Worm (Caenorhabditis elegans) whole organism, L4 larva: ENCODE measurements around the gene Y40B10A.9.

Experiments used
- F10B5.3 ChIP-seq: sonication (generic microtip); optimal IDR thresholded peaks from 2 replicates; lab custom pipeline; 2016; ENCODE audit warnings: mild to moderate bottlenecking, missing genetic modification characterization, missing compliant biosample characterization
- F44E2.7 ChIP-seq: fragments of 200-800 bp; sonication (Bioruptor generic); IDR thresholded peaks from 2 replicates; pipeline ENCODE4 v2.1.2; 2022; ENCODE audit warnings: missing genetic modification characterization, missing compliant biosample characterization
- Y75B8A.6 ChIP-seq: fragments of 200-800 bp; sonication (Bioruptor generic); IDR thresholded peaks from 2 replicates; pipeline ENCODE4 v1.3.6; 2022; ENCODE audit warnings: missing genetic modification reagents, missing genetic modification characterization, missing compliant biosample characterization
- attf-4 ChIP-seq: sonication (generic microtip); optimal IDR thresholded peaks from 3 replicates; lab custom pipeline; 2017; ENCODE audit warnings: missing biosample characterization, missing genetic modification characterization
- ctbp-1 ChIP-seq: fragments of 200-800 bp; sonication (Bioruptor generic); IDR thresholded peaks from 2 replicates; pipeline ENCODE4 v1.3.6; 2022; ENCODE audit warnings: missing genetic modification reagents, missing genetic modification characterization, missing compliant biosample characterization
- daf-12 ChIP-seq: fragments of 150-350 bp; optimal IDR thresholded peaks from 2 replicates; lab custom pipeline; 2014; ENCODE audit warnings: missing biosample characterization, missing genetic modification reagents, missing genetic modification characterization
- daf-16 ChIP-seq, 3 experiments: sonication (generic microtip); optimal IDR thresholded peaks; 2 replicates each; lab custom pipeline; 2016 to 2017; ENCODE audit warnings: missing genetic modification characterization in 3 of 3, missing genetic modification reagents in 3 of 3, mild to moderate bottlenecking in 2 of 3, missing compliant biosample characterization in 2 of 3, missing biosample characterization in 1 of 3, moderate library complexity in 1 of 3
- dmd-6 ChIP-seq: fragments of 200-800 bp; sonication (Bioruptor generic); IDR thresholded peaks from 2 replicates; pipeline ENCODE4 v1.3.6; 2022; ENCODE audit warnings: missing genetic modification reagents, missing genetic modification characterization, missing compliant biosample characterization
- dve-1 ChIP-seq: sonication (generic microtip); optimal IDR thresholded peaks from 2 replicates; lab custom pipeline; 2017; ENCODE audit warnings: antibody characterized with exemption, mild to moderate bottlenecking, missing genetic modification characterization, missing compliant biosample characterization; ENCODE audit not compliant: insufficient read depth
- hif-1 ChIP-seq, 2 experiments: sonication (generic microtip); optimal IDR thresholded peaks; 2 replicates each; lab custom pipeline; 2016 to 2017; ENCODE audit warnings: missing compliant biosample characterization in 2 of 2, missing genetic modification characterization in 2 of 2, missing genetic modification reagents in 2 of 2, missing genotype in 2 of 2, mild to moderate bottlenecking in 1 of 2
- hlh-11 ChIP-seq: fragments of 200-800 bp; sonication (Bioruptor generic); optimal IDR thresholded peaks from 2 replicates; lab custom pipeline; 2018; ENCODE audit warnings: mild to moderate bottlenecking, missing genetic modification characterization, missing compliant biosample characterization
- hlh-30 ChIP-seq: sonication (generic microtip); optimal IDR thresholded peaks from 2 replicates; lab custom pipeline; 2017; ENCODE audit warnings: antibody characterized with exemption, mild to moderate bottlenecking, missing genetic modification characterization, missing compliant biosample characterization; ENCODE audit not compliant: insufficient read depth
- hmg-1.1 ChIP-seq: fragments of 200-800 bp; sonication (Bioruptor generic); IDR thresholded peaks from 2 replicates; pipeline ENCODE4 v1.3.6; 2022; ENCODE audit warnings: missing genetic modification reagents, missing genetic modification characterization, missing compliant biosample characterization
- lin-1 ChIP-seq: fragments of 200-800 bp; sonication (Bioruptor generic); IDR thresholded peaks from 2 replicates; pipeline ENCODE4 v1.3.6; 2022; ENCODE audit warnings: missing genetic modification reagents, missing genetic modification characterization, missing compliant biosample characterization
- lin-38 ChIP-seq: fragments of 200-800 bp; sonication (Bioruptor generic); IDR thresholded peaks from 2 replicates; pipeline ENCODE4 v1.3.6; 2022; ENCODE audit warnings: missing genetic modification reagents, missing genetic modification characterization, missing compliant biosample characterization
- lsy-2 ChIP-seq, 2 experiments: fragments of 150-350 bp in 1 of 2; sonication (generic microtip) in 1 of 2; optimal IDR thresholded peaks; 2 replicates each; lab custom pipeline; 2014 to 2017; ENCODE audit warnings: missing biosample characterization in 2 of 2, missing genetic modification characterization in 2 of 2
- mdt-29 ChIP-seq: fragments of 200-800 bp; sonication (Bioruptor generic); IDR thresholded peaks from 2 replicates; pipeline ENCODE4 v1.3.6; 2022; ENCODE audit warnings: missing genetic modification reagents, missing genetic modification characterization, missing compliant biosample characterization
- mep-1 ChIP-seq: fragments of 150-350 bp; sonication (generic microtip); optimal IDR thresholded peaks from 3 replicates; lab custom pipeline; 2014; ENCODE audit warnings: missing biosample characterization, missing genetic modification characterization
- mes-2 ChIP-seq: sonication (generic microtip); optimal IDR thresholded peaks from 2 replicates; lab custom pipeline; 2016; ENCODE audit warnings: missing genotype, mild to moderate bottlenecking, missing genetic modification characterization, missing compliant biosample characterization; ENCODE audit not compliant: poor library complexity, severe bottlenecking
- nhr-28 ChIP-seq: fragments of 150-350 bp; optimal IDR thresholded peaks from 2 replicates; lab custom pipeline; 2014; ENCODE audit warnings: missing biosample characterization, missing genetic modification characterization
- nhr-76 ChIP-seq: fragments of 150-350 bp; optimal IDR thresholded peaks from 2 replicates; lab custom pipeline; 2014; ENCODE audit warnings: missing biosample characterization, missing genetic modification characterization
- nhr-77 ChIP-seq: fragments of 150-350 bp; optimal IDR thresholded peaks from 2 replicates; lab custom pipeline; 2014; ENCODE audit warnings: missing biosample characterization, missing genetic modification characterization
- pha-4 ChIP-seq, 2 experiments: fragments of 150-350 bp in 1 of 2; fragments of 200-800 bp in 1 of 2; sonication (Bioruptor generic) in 1 of 2; IDR thresholded peaks in 1 of 2; optimal IDR thresholded peaks in 1 of 2; 2 replicates each; pipeline versions ENCODE4 v1.3.6 to Lab custom; 2014 to 2022; ENCODE audit warnings: missing genetic modification characterization in 2 of 2, missing genetic modification reagents in 2 of 2, missing biosample characterization in 1 of 2, missing compliant biosample characterization in 1 of 2
- php-3 ChIP-seq: fragments of 200-800 bp; sonication (Bioruptor generic); IDR thresholded peaks from 2 replicates; pipeline ENCODE4 v1.3.6; 2022; ENCODE audit warnings: missing genetic modification reagents, missing genetic modification characterization, missing compliant biosample characterization
- pqm-1 ChIP-seq: sonication (generic microtip); optimal IDR thresholded peaks from 2 replicates; lab custom pipeline; 2017; ENCODE audit warnings: missing biosample characterization, missing genetic modification characterization
- sdz-12 ChIP-seq: fragments of 200-800 bp; sonication (Bioruptor generic); optimal IDR thresholded peaks from 2 replicates; lab custom pipeline; 2018; ENCODE audit warnings: mild to moderate bottlenecking, missing genetic modification characterization, missing compliant biosample characterization
- set-16 ChIP-seq: fragments of 200-800 bp; sonication (Bioruptor generic); IDR thresholded peaks from 2 replicates; pipeline ENCODE4 v1.3.6; 2022; ENCODE audit warnings: missing genetic modification reagents, missing genetic modification characterization, missing compliant biosample characterization
- skn-1 ChIP-seq: fragments of 150-350 bp; optimal IDR thresholded peaks from 2 replicates; lab custom pipeline; 2014; ENCODE audit warnings: missing biosample characterization, missing genetic modification characterization
- tra-1 ChIP-seq: fragments of 200-800 bp; sonication (Bioruptor generic); IDR thresholded peaks from 2 replicates; pipeline ENCODE4 v1.3.6; 2022; ENCODE audit warnings: missing genetic modification reagents, missing genetic modification characterization, missing compliant biosample characterization
- unc-130 ChIP-seq: sonication (generic microtip); optimal IDR thresholded peaks from 2 replicates; lab custom pipeline; 2016; ENCODE audit warnings: missing genetic modification reagents, missing genetic modification characterization, missing compliant biosample characterization
- unc-62 ChIP-seq, 3 experiments: fragments of 150-350 bp in 1 of 3; sonication (generic microtip); optimal IDR thresholded peaks in 2 of 3; peaks in 1 of 3; 1 replicate in 1 of 3; 2 replicates in 2 of 3; lab custom pipeline; 2014 to 2017; ENCODE audit warnings: missing biosample characterization in 3 of 3, missing genetic modification characterization in 3 of 3, missing genetic modification reagents in 3 of 3, missing genotype in 1 of 3
- zip-2 ChIP-seq: fragments of 150-350 bp; optimal IDR thresholded peaks from 2 replicates; lab custom pipeline; 2014; ENCODE audit warnings: missing biosample characterization, missing genetic modification characterization

Gene Y40B10A.9

DNA sequence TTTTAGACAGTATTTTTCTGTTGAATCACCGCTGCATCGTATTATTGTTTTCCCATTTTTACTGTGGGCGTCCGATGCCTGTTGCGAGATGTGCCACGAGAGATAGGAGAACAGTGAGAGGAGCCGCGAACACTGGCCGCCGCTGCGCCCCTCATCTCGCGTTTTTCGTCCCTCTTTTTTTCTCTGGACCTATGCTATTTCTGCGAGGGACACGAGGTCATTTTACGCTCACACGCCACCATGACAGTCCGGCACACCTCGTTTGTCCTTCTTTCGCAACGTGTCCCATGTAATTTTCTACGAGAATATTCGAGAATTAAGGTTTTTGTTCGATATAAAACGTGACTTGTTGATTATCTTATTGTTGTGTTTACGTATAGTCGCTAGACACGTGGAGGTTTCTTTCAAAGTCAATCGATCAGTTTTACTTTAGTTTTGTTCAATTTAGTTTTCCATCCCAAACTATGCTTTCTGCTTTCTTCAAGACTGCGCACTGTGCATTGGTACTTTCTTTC is 4.7 kb downstream of the Y40B10A.9 start, which contains the start of gene lbp-9 (continued):
- TF ChIP-seq zip-2 = no peak
- TF ChIP-seq lsy-2 (tag; optimal IDR thresholded peaks at IDR 0.05; lab: Kevin White, UChicago) = peak in 1 of 2 experiments; percentile 47
- TF ChIP-seq, all 104 proteins: peak for 30

DNA sequence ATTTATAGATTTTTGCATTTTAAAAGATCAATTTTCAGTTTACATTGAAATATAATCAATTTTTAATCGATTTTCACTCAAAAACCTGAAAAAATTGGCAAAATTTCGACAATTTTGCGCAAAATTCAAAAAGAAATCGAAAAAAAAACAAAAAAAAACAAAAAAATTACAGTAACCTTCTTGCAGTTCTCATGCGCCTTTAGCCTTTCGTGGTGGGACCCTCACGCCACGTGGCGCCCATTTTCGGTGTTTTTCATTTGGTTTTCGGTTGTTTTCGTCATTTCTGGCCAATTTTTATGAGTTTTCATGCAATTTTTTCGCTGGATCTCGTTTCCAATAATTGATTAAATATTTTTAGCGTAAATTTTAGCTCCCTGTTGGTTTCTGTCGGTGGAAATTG is 5.3 kb downstream of the Y40B10A.9 start:
- TF ChIP-seq unc-130 (GFP tag; lab: Kevin White, UChicago) (peak; percentile 58), lsy-2 (tag; optimal IDR thresholded peaks at IDR 0.05; lab: Kevin White, UChicago) (peak in 1 of 2 experiments; percentile 40), lin-38 (GFP tag; lab: Robert Waterston, UW) (peak; percentile 31; the same call in 1 of the 2 replicates), mdt-29 (GFP tag; lab: Robert Waterston, UW) (no peak)

DNA sequence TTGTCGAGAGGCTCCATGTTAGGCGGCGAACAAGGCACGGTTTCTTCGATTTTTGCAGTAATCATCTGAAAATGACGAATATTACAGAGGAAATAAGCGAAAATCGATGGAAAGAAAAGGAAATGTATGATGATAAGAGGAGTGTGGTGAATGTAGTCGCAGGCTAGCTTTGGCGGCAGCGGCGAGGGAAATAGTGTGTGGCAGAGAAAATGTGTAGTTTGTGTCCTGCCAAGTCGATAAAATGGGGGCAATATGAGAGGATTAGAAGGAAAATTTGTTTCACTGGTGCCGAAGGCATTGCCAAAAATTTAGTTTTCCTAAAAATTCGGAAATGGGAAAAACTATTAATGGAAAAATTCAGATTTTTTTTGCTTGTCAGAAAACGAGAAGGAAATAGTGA is 5.9 kb downstream of the Y40B10A.9 start, which contains the start of gene nhr-86:
Gene nhr-86, minus strand, starts transcription at position 71 of the 400 bp plus-strand sequence.
- TF ChIP-seq attf-4 (no peak), hmg-1.1 (GFP tag; lab: Robert Waterston, UW) (0 out of 2 replicates have a peak, but pooled peaks have one; percentile 12), unc-130 (GFP tag; lab: Kevin White, UChicago) (no peak), daf-12 (tag; lab: Kevin White, UChicago) (no peak), tra-1 (GFP tag; lab: Robert Waterston, UW) (no peak), dve-1 (tag; lab: Kevin White, UChicago) (peak; percentile 10), lin-1 (no peak), F44E2.7 (GFP tag; lab: Robert Waterston, UW) (no peak), php-3 (GFP tag; lab: Robert Waterston, UW) (no peak), pqm-1 (peak; percentile 19), nhr-76 (tag; lab: Kevin White, UChicago) (no peak), dmd-6 (peak; percentile 16; the same call in 1 of the 2 replicates), sdz-12 (GFP tag; lab: Kevin White, UChicago) (no peak), nhr-77 (no peak), skn-1 (no peak), ctbp-1 (GFP tag; lab: Robert Waterston, UW) (no peak), mes-2 (peak; percentile 13), pha-4 (GFP tag; IDR thresholded peaks at IDR 0.05; lab: Robert Waterston, UW) (no peak), pha-4 (tag; optimal IDR thresholded peaks at IDR 0.05; lab: Kevin White, UChicago) (no peak), unc-62 (GFP tag; optimal IDR thresholded peaks at IDR 0.05 in 1 of 2; lab: Kevin White, UChicago) (peak in 1 of 2 experiments; percentile 33), unc-62 (tag; optimal IDR thresholded peaks at IDR 0.05; lab: Kevin White, UChicago) (no peak), hlh-30 (no peak), nhr-28 (tag; lab: Kevin White, UChicago) (peak; percentile 99), F10B5.3 (no peak), set-16 (GFP tag; lab: Robert Waterston, UW) (no peak), daf-16 (GFP tag; optimal IDR thresholded peaks at IDR 0.05; lab: Kevin White, UChicago) (no peak), daf-16 (tag; optimal IDR thresholded peaks at IDR 0.05; lab: Kevin White, UChicago) (peak; percentile 7), hlh-11 (tag; lab: Kevin White, UChicago) (peak; percentile 25), hif-1 (tag; optimal IDR thresholded peaks at IDR 0.05; lab: Kevin White, UChicago) (peak in 1 of 2 experiments; percentile 12), mep-1 (tag; lab: Kevin White, UChicago) (peak; percentile 3), Y75B8A.6 (GFP tag; lab: Robert Waterston, UW) (no peak)

DNA sequence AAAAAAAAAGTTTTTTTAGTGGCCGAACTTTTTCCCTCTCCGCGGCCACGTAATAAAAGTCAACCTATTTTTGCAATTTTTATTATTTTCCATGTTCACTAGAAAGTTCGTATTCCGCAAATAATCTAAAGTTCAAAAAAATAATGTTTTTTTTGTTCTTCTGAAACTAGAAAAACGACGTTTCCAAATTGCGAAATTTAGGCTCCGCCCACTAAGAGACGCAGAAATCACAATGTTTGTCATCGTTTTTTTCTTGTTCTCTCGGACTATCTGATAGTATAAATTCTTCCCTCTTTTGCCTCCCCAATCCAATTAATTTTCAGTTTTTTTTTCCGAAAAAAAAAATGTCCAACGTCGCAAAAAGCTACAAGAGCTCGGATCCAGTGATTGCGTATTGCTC is 15.4 kb downstream of the Y40B10A.9 start, which contains the start of gene comt-3:
Gene comt-3, plus strand, starts transcription at position 214 of the 400 bp plus-strand sequence.
- TF ChIP-seq pqm-1 = peak; percentile 29
- TF ChIP-seq nhr-28 (tag; lab: Kevin White, UChicago) = peak; percentile 30
- TF ChIP-seq mes-2 = no peak
